Worm (Caenorhabditis elegans): Measurements from ENCODE around the gene pcdr-1.

DNA sequence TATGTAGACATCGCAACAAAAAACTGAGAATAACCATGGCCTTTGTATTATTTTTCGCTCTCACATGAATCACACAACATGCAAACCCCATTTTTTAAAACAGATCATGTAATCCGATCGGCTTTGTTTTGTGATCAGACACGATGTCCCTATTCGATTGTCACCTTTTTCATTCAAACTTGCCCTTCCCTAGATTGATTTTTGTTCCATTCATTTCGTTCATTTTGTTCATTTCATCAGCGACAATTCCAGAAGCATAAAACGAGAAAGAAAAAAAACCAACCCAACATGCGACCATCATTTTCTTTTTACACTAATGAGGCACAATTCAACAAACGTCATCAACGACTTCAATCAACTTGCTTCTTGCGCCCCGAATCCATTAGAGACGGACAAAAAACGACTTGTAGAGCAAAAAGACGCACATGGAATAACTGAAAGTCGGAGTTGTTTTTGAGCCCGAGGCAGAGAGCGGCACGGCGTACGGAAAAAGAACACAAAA, 15.6 kb upstream of the pcdr-1 start, which contains the start of gene F59D12.3:
- TF ChIP-seq W03F9.2 (tag; optimal IDR thresholded peaks at IDR 0.05) (no peak), him-1 (tag; optimal IDR thresholded peaks at IDR 0.05) (no peak), dao-5 (tag; optimal IDR thresholded peaks at IDR 0.05) (no peak)
